Fruit fly (Drosophila melanogaster) Kc167 (cell line): ENCODE results near the gene CG4942.

Experiments used
- Myc ChIP-seq: fragments of >200 bp; optimal IDR thresholded peaks from 2 replicates; lab custom pipeline; 2017; ENCODE audit warnings: missing external identifiers
- Sin3A ChIP-seq: fragments of >200 bp; optimal IDR thresholded peaks from 2 replicates; lab custom pipeline; 2018; ENCODE audit warnings: missing external identifiers
- h ChIP-seq: fragments of >200 bp; optimal IDR thresholded peaks from 3 replicates; lab custom pipeline; 2018; ENCODE audit warnings: missing external identifiers
- insv ChIP-seq: fragments of >200 bp; optimal IDR thresholded peaks from 3 replicates; lab custom pipeline; 2018; ENCODE audit warnings: missing external identifiers
- psq ChIP-seq: fragments of >200 bp; optimal IDR thresholded peaks from 2 replicates; lab custom pipeline; 2017; ENCODE audit warnings: missing external identifiers
- ttk ChIP-seq: sonication (Bioruptor generic); optimal IDR thresholded peaks from 2 replicates; lab custom pipeline; 2017; ENCODE audit warnings: missing external identifiers

Gene CG4942

dm6 chr3L:9052798-9053541, 19.9 kb upstream of the CG4942 start:
- TF ChIP-seq insv (lab: Kevin White, UChicago), result no peak
- TF ChIP-seq ttk (lab: Kevin White, UChicago), result no peak
- TF ChIP-seq psq (lab: Kevin White, UChicago), result no peak
- no peak for TF ChIP-seq Myc
- no peak for TF ChIP-seq h (lab: Kevin White, UChicago)
- no peak for TF ChIP-seq Sin3A

- TF ChIP-seq insv (lab: Kevin White, UChicago) (no peak), ttk (lab: Kevin White, UChicago) (no peak), Sin3A (no peak), h (lab: Kevin White, UChicago) (no peak), psq (lab: Kevin White, UChicago) (no peak)
Measured at dm6 chr3L:9054239-9054638, 18.7 kb upstream of the CG4942 start.

dm6 chr3L:9054822-9055407, 18.0 kb upstream of the CG4942 start:
- TF ChIP-seq h (lab: Kevin White, UChicago) (no peak), insv (lab: Kevin White, UChicago) (no peak), psq (lab: Kevin White, UChicago) (no peak), Sin3A (no peak), ttk (lab: Kevin White, UChicago) (no peak), Myc (no peak)

- TF ChIP-seq h (lab: Kevin White, UChicago) (no peak), ttk (lab: Kevin White, UChicago) (no peak), psq (lab: Kevin White, UChicago) (no peak)
Measured at dm6 chr3L:9055870-9056807, 16.8 kb upstream of the CG4942 start.

dm6 chr3L:9057429-9058088, 15.3 kb upstream of the CG4942 start:
- TF ChIP-seq Myc (no peak), Sin3A (no peak), psq (lab: Kevin White, UChicago) (no peak), h (lab: Kevin White, UChicago) (no peak), insv (lab: Kevin White, UChicago) (no peak), ttk (lab: Kevin White, UChicago) (no peak)

- TF ChIP-seq ttk (lab: Kevin White, UChicago) (no peak), psq (lab: Kevin White, UChicago) (no peak), h (lab: Kevin White, UChicago) (no peak), Myc (no peak), insv (lab: Kevin White, UChicago) (no peak), Sin3A (no peak)
Measured at dm6 chr3L:9059611-9060203, 13.2 kb upstream of the CG4942 start.

dm6 chr3L:9061449-9061848, 11.5 kb upstream of the CG4942 start:
- TF ChIP-seq ttk (lab: Kevin White, UChicago) (no peak), Myc (no peak), Sin3A (no peak), h (lab: Kevin White, UChicago) (no peak), psq (lab: Kevin White, UChicago) (no peak), insv (lab: Kevin White, UChicago) (no peak)

- no peak for TF ChIP-seq Sin3A
- TF ChIP-seq Myc, result no peak
- TF ChIP-seq h (lab: Kevin White, UChicago), result no peak
- no peak for TF ChIP-seq ttk (lab: Kevin White, UChicago)
- no peak for TF ChIP-seq insv (lab: Kevin White, UChicago)
- no peak for TF ChIP-seq psq (lab: Kevin White, UChicago)
Measured at dm6 chr3L:9062816-9063215, 10.1 kb upstream of the CG4942 start.

dm6 chr3L:9063607-9064006, 9.3 kb upstream of the CG4942 start:
- TF ChIP-seq h (lab: Kevin White, UChicago), result no peak
- TF ChIP-seq Myc, result no peak
- no peak for TF ChIP-seq psq (lab: Kevin White, UChicago)
- TF ChIP-seq insv (lab: Kevin White, UChicago), result no peak

dm6 chr3L:9064207-9064754, 8.6 kb upstream of the CG4942 start:
- no peak for TF ChIP-seq Sin3A
- no peak for TF ChIP-seq Myc
- no peak for TF ChIP-seq h (lab: Kevin White, UChicago)
- TF ChIP-seq ttk (lab: Kevin White, UChicago), result no peak
- no peak for TF ChIP-seq insv (lab: Kevin White, UChicago)
- no peak for TF ChIP-seq psq (lab: Kevin White, UChicago)
